Worm (Caenorhabditis elegans): ENCODE measurements around the gene C55B6.1.
A peak's percentile ranks its signal among the peaks of the same experiment; 100 is the strongest.

Gene C55B6.1

DNA sequence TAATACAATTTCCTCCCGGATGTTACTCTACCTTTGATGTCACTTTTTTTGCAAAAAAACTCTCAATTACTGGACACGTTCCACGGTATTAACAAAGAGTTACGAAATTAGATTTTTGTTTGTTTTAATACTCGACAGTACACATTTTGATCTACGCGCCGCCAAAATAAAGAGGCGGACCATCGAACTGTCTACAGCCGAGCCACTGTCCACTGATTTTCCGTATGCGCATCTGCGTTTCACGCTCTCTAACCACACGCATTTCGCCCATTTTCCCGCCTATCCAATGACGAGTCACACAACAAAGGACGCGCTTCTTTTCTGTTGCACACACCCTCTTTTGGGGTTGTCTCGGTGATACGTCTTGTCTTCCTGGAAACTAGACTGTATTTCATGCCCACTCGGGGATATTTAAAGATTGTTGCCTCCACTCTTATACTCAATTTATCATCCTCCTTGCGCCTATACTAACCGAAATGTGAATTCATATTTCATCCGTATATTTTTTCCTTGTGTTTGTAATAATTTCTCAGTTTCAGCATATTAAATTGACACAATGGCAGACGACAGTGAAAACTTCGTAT lies at the start of gene C55B6.1:
TSS of gene C55B6.1 (plus strand) at position 534 of the 584 bp plus-strand sequence.
- peak in 1 of 2 experiments; percentile 76 for TF ChIP-seq unc-62 (GFP tag; optimal IDR thresholded peaks at IDR 0.05 in 1 of 2)
- TF ChIP-seq unc-62 (tag; optimal IDR thresholded peaks at IDR 0.05): no peak
- peak; percentile 91 for TF ChIP-seq aha-1 (tag)
- TF ChIP-seq dmd-6 (GFP tag; IDR thresholded peaks at IDR 0.05): no peak

DNA sequence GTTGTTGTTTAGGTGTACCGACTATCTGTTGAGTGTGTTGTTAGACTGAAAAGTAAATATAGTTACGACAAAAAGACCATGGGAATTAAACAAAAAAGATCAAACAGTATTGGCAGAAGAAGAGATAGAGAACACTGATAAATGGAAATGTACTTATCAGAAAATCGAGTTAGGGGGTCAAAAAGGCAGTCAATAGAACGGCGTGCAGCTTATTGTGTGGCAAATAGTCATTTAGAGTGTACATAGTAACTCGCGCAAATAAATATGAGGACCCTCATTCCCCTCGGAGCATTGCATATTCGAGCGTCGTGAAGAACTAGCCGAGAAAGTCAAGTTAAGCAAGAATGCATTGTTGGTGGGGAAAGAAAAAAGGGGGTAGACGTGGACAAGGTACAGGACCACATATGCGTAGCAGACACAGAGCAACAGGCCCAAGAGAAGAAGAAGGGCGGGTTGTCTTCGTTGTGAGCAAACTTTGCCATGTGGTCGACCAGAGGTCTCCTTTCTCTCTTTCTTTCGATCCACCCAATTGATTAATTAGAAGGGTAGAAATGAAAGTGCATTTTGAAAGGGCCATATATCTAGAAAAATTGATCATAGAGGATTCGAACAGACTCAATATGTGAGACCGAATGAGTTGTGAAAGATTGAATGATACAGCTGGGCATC lies 48.8 kb upstream of the C55B6.1 start, which contains the start of gene lam-2:
TSS of gene lam-2 (minus strand) at position 51 of the 669 bp plus-strand sequence.
- TF ChIP-seq daf-12 (tag; optimal IDR thresholded peaks at IDR 0.05) (no peak), madf-5 (GFP tag; IDR thresholded peaks at IDR 0.05) (no peak)

- TF ChIP-seq aha-1 (tag): peak; percentile 52
- no peak for TF ChIP-seq ceh-82 (tag; optimal IDR thresholded peaks at IDR 0.05)
- TF ChIP-seq unc-62 (GFP tag; optimal IDR thresholded peaks at IDR 0.05 in 1 of 2): peak in 1 of 2 experiments; percentile 8
- no peak for TF ChIP-seq unc-62 (tag; optimal IDR thresholded peaks at IDR 0.05)
- TF ChIP-seq rbr-2 (tag; optimal IDR thresholded peaks at IDR 0.05): no peak
- no peak for TF ChIP-seq F44E2.7 (GFP tag; IDR thresholded peaks at IDR 0.05)
These were observed 48.1 kb upstream of the C55B6.1 start for ce11 chrX:7151976-7152528.

DNA sequence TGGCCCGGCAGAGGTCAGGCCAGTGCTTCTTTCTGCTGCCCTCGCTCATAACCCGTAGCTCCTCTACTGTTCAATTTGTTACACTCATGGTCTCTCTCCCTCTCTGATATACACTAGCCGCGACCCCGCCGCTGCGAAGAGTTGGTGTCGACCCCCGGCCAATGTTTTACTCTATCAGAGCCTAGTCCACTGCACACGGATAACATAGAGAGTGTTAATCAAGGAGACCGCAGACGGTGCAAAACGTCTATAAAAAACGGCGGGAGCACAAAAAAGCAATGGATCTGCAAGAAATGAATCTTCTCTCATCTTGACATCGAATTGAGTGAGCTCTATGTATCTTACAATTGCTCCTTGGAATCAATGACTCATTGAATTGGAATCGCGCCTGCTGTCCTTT lies 46.7 kb upstream of the C55B6.1 start:
- TF ChIP-seq tra-1 (GFP tag; IDR thresholded peaks at IDR 0.05) (no peak), hlh-11 (tag; optimal IDR thresholded peaks at IDR 0.05) (peak; percentile 43), lsy-2 (tag; optimal IDR thresholded peaks at IDR 0.05) (no peak), lin-15B (tag; optimal IDR thresholded peaks at IDR 0.05) (no peak), zip-2 (tag; optimal IDR thresholded peaks at IDR 0.05) (no peak), aha-1 (tag) (peak; percentile 92), lim-7 (GFP tag; IDR thresholded peaks at IDR 0.05) (no peak), egl-43 (GFP tag; IDR thresholded peaks at IDR 0.05) (no peak), daf-16 (GFP tag; optimal IDR thresholded peaks at IDR 0.05) (peak in 1 of 2 experiments; percentile 4), daf-16 (tag; optimal IDR thresholded peaks at IDR 0.05) (no peak), fos-1 (tag; optimal IDR thresholded peaks at IDR 0.05) (no peak), hmg-1.1 (GFP tag; IDR thresholded peaks at IDR 0.05) (no peak)

- no peak for TF ChIP-seq F10B5.3 (tag; optimal IDR thresholded peaks at IDR 0.05)
- TF ChIP-seq fkh-10 (GFP tag; optimal IDR thresholded peaks at IDR 0.05): no peak
- no peak for TF ChIP-seq ztf-7 (tag; optimal IDR thresholded peaks at IDR 0.05)
- no peak for TF ChIP-seq ZK337.2 (GFP tag; IDR thresholded peaks at IDR 0.05)
- TF ChIP-seq nhr-28 (tag; optimal IDR thresholded peaks at IDR 0.05): peak; percentile 10
- TF ChIP-seq ztf-11 (tag; optimal IDR thresholded peaks at IDR 0.05): no peak
- TF ChIP-seq nhr-237 (tag; optimal IDR thresholded peaks at IDR 0.05): no peak
- TF ChIP-seq unc-62 (GFP tag; optimal IDR thresholded peaks at IDR 0.05 in 1 of 2): peak in 1 of 2 experiments; percentile 51
- TF ChIP-seq unc-62 (tag; optimal IDR thresholded peaks at IDR 0.05): no peak
- peak; percentile 11 for TF ChIP-seq hlh-30 (tag; optimal IDR thresholded peaks at IDR 0.05; ENCODE audit: insufficient read depth)
These were observed 44.3 kb upstream of the C55B6.1 start, which contains the start of gene C54D1.7 for ce11 chrX:7155879-7156278. Gene C54D1.7 (minus strand): TSS chrX:7156035.

DNA sequence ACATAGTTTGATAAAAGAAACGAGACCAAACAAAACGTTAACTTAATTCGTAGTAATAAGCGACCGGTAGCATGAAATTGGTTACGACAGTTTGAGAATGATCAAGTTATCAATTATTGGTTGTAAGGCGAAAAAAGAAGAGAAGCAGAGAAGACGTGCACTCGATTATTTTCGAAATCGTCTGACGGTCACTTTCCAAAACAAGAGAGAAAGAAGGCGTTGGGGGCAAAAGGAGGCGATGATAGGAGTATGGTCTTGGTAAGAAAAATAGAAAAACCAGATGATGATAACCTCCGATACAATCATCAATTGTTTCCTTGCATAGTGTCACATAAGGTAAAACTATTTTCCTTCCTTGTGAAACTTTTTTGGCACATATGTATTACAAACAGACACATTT lies 42.7 kb upstream of the C55B6.1 start:
- TF ChIP-seq unc-62 (GFP tag; optimal IDR thresholded peaks at IDR 0.05 in 1 of 2) (no peak), unc-62 (tag; optimal IDR thresholded peaks at IDR 0.05) (no peak), zip-2 (tag; optimal IDR thresholded peaks at IDR 0.05) (no peak), ceh-20 (GFP tag; IDR thresholded peaks at IDR 0.05) (no peak), mxl-3 (GFP tag; optimal IDR thresholded peaks at IDR 0.05) (no peak)

All from whole organism, L4 larva.